Worm (Caenorhabditis elegans): ENCODE results near the gene ZK1290.5.

The ZK1290.5 gene

DNA sequence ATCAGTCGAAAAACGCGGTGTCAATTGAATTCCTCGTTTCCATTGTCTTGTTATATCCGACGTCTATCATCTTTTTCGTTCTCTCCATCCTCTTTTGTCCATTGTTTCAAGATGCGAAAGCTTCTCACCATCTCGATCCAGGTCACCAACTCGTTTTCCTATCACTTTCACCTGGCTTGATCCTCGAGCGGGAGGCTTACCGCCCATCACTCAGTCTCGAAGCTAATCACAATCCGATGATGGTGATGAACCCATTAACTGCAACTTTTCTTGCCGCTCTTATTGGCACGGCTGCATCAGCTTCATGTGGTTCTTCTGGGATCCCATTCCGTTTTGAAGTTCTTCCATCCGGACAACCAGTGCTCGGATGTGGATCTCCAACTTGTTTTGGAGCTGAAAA, 1.5 kb downstream of the ZK1290.5 start, which contains the start of gene wrt-1:
TSS of gene wrt-1 (plus strand) at position 53 of the 400 bp plus-strand sequence.
- peak; percentile 13 for TF ChIP-seq ham-2 (GFP tag; optimal IDR thresholded peaks at IDR 0.05)
- TF ChIP-seq mep-1 (tag; optimal IDR thresholded peaks at IDR 0.05), result no peak
- TF ChIP-seq nhr-28 (tag; optimal IDR thresholded peaks at IDR 0.05), result no peak
- no peak for TF ChIP-seq bed-3 (GFP tag; optimal IDR thresholded peaks at IDR 0.05)

DNA sequence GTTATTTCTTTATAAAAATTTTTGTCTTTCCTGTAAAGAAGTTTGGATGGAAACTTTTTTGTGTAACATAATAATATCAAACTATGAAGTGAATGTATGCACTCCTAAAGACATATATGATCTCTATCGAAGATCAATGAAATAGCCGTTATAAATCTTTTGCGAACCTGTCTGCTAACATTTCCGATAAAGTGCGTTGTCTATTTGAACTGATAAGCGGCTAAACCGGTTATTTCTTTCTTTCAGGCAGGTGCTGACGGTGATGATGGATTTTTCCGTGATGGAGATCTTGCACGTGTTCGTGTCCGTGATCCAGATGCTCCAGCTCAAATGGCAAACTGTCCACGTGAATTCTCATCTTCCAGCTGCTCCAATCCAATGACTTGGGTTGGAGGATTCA, 2.0 kb downstream of the ZK1290.5 start:
- no peak for TF ChIP-seq unc-120 (tag; optimal IDR thresholded peaks at IDR 0.05; ENCODE audit: poor library complexity, severe bottlenecking)
- no peak for TF ChIP-seq mep-1 (tag; optimal IDR thresholded peaks at IDR 0.05)
- TF ChIP-seq ces-1 (GFP tag; optimal IDR thresholded peaks at IDR 0.05), result no peak
- no peak for TF ChIP-seq M03D4.4 (tag; optimal IDR thresholded peaks at IDR 0.05)
- TF ChIP-seq lin-32 (GFP tag; optimal IDR thresholded peaks at IDR 0.05), result no peak
- TF ChIP-seq elt-3 (tag; optimal IDR thresholded peaks at IDR 0.05), result no peak
- no peak for TF ChIP-seq nhr-237 (tag; optimal IDR thresholded peaks at IDR 0.05)
- TF ChIP-seq blmp-1 (tag; optimal IDR thresholded peaks at IDR 0.05), result no peak

DNA sequence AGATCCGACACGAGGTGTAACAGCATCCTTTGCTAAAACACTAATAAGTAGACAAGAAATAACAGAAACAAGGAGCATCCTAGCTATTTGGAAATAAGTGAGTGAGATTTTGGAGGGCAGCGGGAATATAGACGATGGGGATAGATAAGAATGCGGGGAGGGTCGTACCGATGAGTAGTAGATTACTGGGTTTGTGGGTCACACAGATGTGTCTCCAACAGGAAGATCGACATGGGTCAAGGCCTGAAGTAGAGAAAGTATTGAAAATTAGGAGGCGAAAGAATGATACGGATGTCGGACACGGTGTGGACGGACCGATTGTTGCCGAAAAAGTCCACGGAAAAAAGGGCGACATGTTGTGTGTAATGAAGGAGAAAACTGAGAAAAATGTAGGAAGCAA, 4.9 kb downstream of the ZK1290.5 start, which contains the start of gene wrt-10:
TSS of gene wrt-10 (minus strand) at position 195 of the 400 bp plus-strand sequence.
- TF ChIP-seq elt-1 (tag; optimal IDR thresholded peaks at IDR 0.05; ENCODE audit: borderline replicate concordance, insufficient read depth) (peak; percentile 82), sptf-1 (tag; optimal IDR thresholded peaks at IDR 0.05) (no peak)

DNA sequence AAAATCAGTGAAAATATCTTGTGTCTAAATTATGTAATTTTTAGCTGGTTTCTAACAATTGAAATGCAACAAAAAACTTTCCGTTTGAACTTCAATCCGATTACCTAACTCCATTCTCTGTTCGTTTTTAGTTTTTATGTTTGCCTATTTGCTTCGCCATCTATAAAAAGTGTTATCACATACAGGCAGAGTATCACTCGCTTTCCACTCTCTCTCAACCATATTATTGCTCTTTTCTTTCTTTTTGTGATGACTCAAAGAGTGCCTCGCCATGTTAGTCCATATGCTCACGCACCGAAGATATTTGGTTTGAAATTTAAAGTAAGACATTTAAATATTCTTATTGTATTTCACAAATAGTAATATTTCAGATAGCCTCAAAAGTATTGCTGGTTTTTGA, 5.5 kb downstream of the ZK1290.5 start, which contains the start of gene ZK1290.13:
TSS of gene ZK1290.13 (plus strand) at position 73 of the 400 bp plus-strand sequence.
- TF ChIP-seq ces-1 (GFP tag; optimal IDR thresholded peaks at IDR 0.05) (no peak), sptf-1 (tag; optimal IDR thresholded peaks at IDR 0.05) (no peak), sem-2 (GFP tag; optimal IDR thresholded peaks at IDR 0.05) (no peak), elt-1 (tag; optimal IDR thresholded peaks at IDR 0.05; ENCODE audit: borderline replicate concordance, insufficient read depth) (no peak), unc-39 (tag; optimal IDR thresholded peaks at IDR 0.05) (no peak), unc-62 (GFP tag; optimal IDR thresholded peaks at IDR 0.05) (no peak), ham-2 (GFP tag; optimal IDR thresholded peaks at IDR 0.05) (no peak), nhr-28 (tag; optimal IDR thresholded peaks at IDR 0.05) (no peak), hlh-1 (tag; optimal IDR thresholded peaks at IDR 0.05) (no peak), nhr-12 (tag; optimal IDR thresholded peaks at IDR 0.05) (no peak), unc-120 (tag; optimal IDR thresholded peaks at IDR 0.05; ENCODE audit: poor library complexity, severe bottlenecking) (no peak), bed-3 (GFP tag; optimal IDR thresholded peaks at IDR 0.05) (no peak), M03D4.4 (tag; optimal IDR thresholded peaks at IDR 0.05) (no peak), cnd-1 (tag; optimal IDR thresholded peaks at IDR 0.05) (no peak), ztf-11 (tag; optimal IDR thresholded peaks at IDR 0.05) (no peak), ceh-39 (tag; optimal IDR thresholded peaks at IDR 0.05) (no peak), flh-1 (GFP tag; optimal IDR thresholded peaks at IDR 0.05) (no peak), drap-1 (GFP tag; optimal IDR thresholded peaks at IDR 0.05) (no peak), lsy-2 (tag; optimal IDR thresholded peaks at IDR 0.05) (no peak)

- peak; percentile 10 for TF ChIP-seq hlh-1 (tag; optimal IDR thresholded peaks at IDR 0.05)
- TF ChIP-seq unc-39 (tag; optimal IDR thresholded peaks at IDR 0.05), result no peak
- TF ChIP-seq ceh-39 (tag; optimal IDR thresholded peaks at IDR 0.05), result peak; percentile 8
- TF ChIP-seq unc-62 (GFP tag; optimal IDR thresholded peaks at IDR 0.05), result no peak
- TF ChIP-seq mep-1 (tag; optimal IDR thresholded peaks at IDR 0.05), result peak; percentile 67
- TF ChIP-seq lsy-2 (tag; optimal IDR thresholded peaks at IDR 0.05), result peak; percentile 82
- no peak for TF ChIP-seq drap-1 (GFP tag; optimal IDR thresholded peaks at IDR 0.05)
These were observed 8.3 kb downstream of the ZK1290.5 start, which contains the start of gene nfi-1 for ce11 chrII:7537603-7538230. Gene nfi-1 (plus strand): TSS chrII:7538180.

DNA sequence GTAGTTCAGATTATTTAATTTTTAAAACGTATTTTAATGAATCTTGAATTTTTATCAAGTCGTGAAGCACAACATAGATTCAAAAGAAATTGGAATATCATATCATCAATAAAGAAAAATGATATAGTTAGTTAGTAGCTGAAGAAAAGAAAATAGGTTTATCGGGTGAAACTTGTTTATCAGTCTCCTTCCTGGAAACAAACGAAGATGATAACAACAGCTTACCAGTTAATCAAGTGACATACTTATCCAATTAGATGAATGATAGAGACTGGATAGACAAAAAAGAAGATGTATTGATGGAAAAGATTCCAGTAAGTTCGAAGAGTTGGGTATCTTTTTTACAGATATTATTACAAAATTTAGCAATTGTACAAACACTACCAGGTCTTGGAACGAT, 13.5 kb downstream of the ZK1290.5 start:
- TF ChIP-seq hlh-1 (tag; optimal IDR thresholded peaks at IDR 0.05), result no peak

- TF ChIP-seq mab-5 (tag; optimal IDR thresholded peaks at IDR 0.05) (no peak), sptf-1 (tag; optimal IDR thresholded peaks at IDR 0.05) (no peak), ces-1 (GFP tag; optimal IDR thresholded peaks at IDR 0.05) (no peak), ceh-83 (GFP tag; optimal IDR thresholded peaks at IDR 0.05) (no peak), sem-2 (GFP tag; optimal IDR thresholded peaks at IDR 0.05) (no peak), nhr-12 (tag; optimal IDR thresholded peaks at IDR 0.05) (no peak), nhr-76 (tag; optimal IDR thresholded peaks at IDR 0.05) (no peak), lin-32 (GFP tag; optimal IDR thresholded peaks at IDR 0.05) (no peak), nhr-237 (tag; optimal IDR thresholded peaks at IDR 0.05) (no peak), mls-2 (tag; optimal IDR thresholded peaks at IDR 0.05) (no peak), cnd-1 (tag; optimal IDR thresholded peaks at IDR 0.05) (no peak), hlh-1 (tag; optimal IDR thresholded peaks at IDR 0.05) (no peak), ztf-11 (tag; optimal IDR thresholded peaks at IDR 0.05) (no peak), ceh-39 (tag; optimal IDR thresholded peaks at IDR 0.05) (no peak), ham-2 (GFP tag; optimal IDR thresholded peaks at IDR 0.05) (no peak), pha-4 (tag; optimal IDR thresholded peaks at IDR 0.05) (no peak), ceh-43 (GFP tag; optimal IDR thresholded peaks at IDR 0.05) (no peak), unc-120 (tag; optimal IDR thresholded peaks at IDR 0.05; ENCODE audit: poor library complexity, severe bottlenecking) (no peak), tbx-8 (GFP tag; optimal IDR thresholded peaks at IDR 0.05) (no peak)
These were observed 14.4 kb downstream of the ZK1290.5 start, which contains the start of gene rol-8 for ce11 chrII:7543808-7544207. Gene rol-8 (plus strand): TSS chrII:7544108.

Measured in whole organism, mixed stage, embryonic.